Fruit fly (Drosophila melanogaster) whole organism, embryonic: ENCODE data around the gene CG3777.

Source experiments
- Ada2b ChIP-seq: fragments of 200-800 bp; sonication (Bioruptor generic); IDR thresholded peaks from 2 replicates; pipeline ENCODE4 v1.3.6; 2022; ENCODE audit warnings: missing biosample characterization, missing genetic modification characterization
- BEAF-32 ChIP-seq: fragments of 200-800 bp; sonication (Bioruptor generic); optimal IDR thresholded peaks from 3 replicates; lab custom pipeline; 2017; ENCODE audit warnings: missing biosample characterization, missing genetic modification characterization, mild to moderate bottlenecking, moderate library complexity, missing genetic modification reagents
- Bteb2 ChIP-seq: fragments of 200-800 bp; sonication (Bioruptor generic); optimal IDR thresholded peaks from 2 replicates; lab custom pipeline; 2016; ENCODE audit warnings: missing biosample characterization, missing genetic modification characterization
- CG10431 ChIP-seq: fragments of 200-800 bp; sonication (Bioruptor generic); optimal IDR thresholded peaks from 3 replicates; lab custom pipeline; 2018; ENCODE audit warnings: missing biosample characterization, mild to moderate bottlenecking, missing genetic modification characterization
- CG10979 ChIP-seq: fragments of 200-800 bp; sonication (Bioruptor generic); optimal IDR thresholded peaks from 2 replicates; lab custom pipeline; 2018; ENCODE audit warnings: missing biosample characterization, mild to moderate bottlenecking, missing genetic modification characterization, moderate library complexity
- CG11093 ChIP-seq: fragments of 200-800 bp; sonication (Bioruptor generic); IDR thresholded peaks from 3 replicates; pipeline ENCODE4 v1.3.6; 2022; ENCODE audit warnings: missing biosample characterization, missing genetic modification characterization
- CG11560 ChIP-seq: fragments of 200-800 bp; sonication (Bioruptor generic); IDR thresholded peaks from 3 replicates; pipeline ENCODE4 v1.3.6; 2022; ENCODE audit warnings: missing biosample characterization, missing genetic modification characterization
- CG11696 ChIP-seq: fragments of 200-800 bp; sonication (Bioruptor generic); IDR thresholded peaks from 2 replicates; pipeline ENCODE4 v1.3.6; 2022; ENCODE audit warnings: missing biosample characterization, missing genetic modification characterization
- CG12769 ChIP-seq: fragments of 200-800 bp; sonication (Bioruptor generic); optimal IDR thresholded peaks from 2 replicates; lab custom pipeline; 2019; ENCODE audit warnings: missing biosample characterization, mild to moderate bottlenecking, missing genetic modification characterization, moderate library complexity
- CG13287 ChIP-seq: fragments of 200-800 bp; sonication (Bioruptor generic); IDR thresholded peaks from 2 replicates; pipeline ENCODE4 v1.3.6; 2022; ENCODE audit warnings: missing biosample characterization, missing genetic modification characterization; ENCODE audit not compliant: partially characterized antibody
- CG1529 ChIP-seq: fragments of 200-800 bp; sonication (Bioruptor generic); optimal IDR thresholded peaks from 3 replicates; lab custom pipeline; 2018; ENCODE audit warnings: missing biosample characterization, missing genetic modification characterization
- CG1602 ChIP-seq: fragments of 200-800 bp; sonication (Bioruptor generic); optimal IDR thresholded peaks from 3 replicates; lab custom pipeline; 2016; ENCODE audit warnings: missing biosample characterization, missing genetic modification characterization
- CG17385 ChIP-seq: fragments of 200-800 bp; sonication (Bioruptor generic); optimal IDR thresholded peaks from 3 replicates; lab custom pipeline; 2018; ENCODE audit warnings: missing biosample characterization, mild to moderate bottlenecking, missing genetic modification characterization
- CG17829 ChIP-seq: fragments of 200-800 bp; optimal IDR thresholded peaks from 2 replicates; lab custom pipeline; 2019; ENCODE audit warnings: missing biosample characterization, mild to moderate bottlenecking, missing genetic modification characterization, moderate library complexity
- CG2120 ChIP-seq: fragments of 200-800 bp; sonication (Bioruptor generic); optimal IDR thresholded peaks from 3 replicates; lab custom pipeline; 2016; ENCODE audit warnings: missing biosample characterization, missing genetic modification characterization
- CG2678 ChIP-seq: fragments of 200-800 bp; sonication (Bioruptor generic); optimal IDR thresholded peaks from 3 replicates; lab custom pipeline; 2019; ENCODE audit warnings: missing biosample characterization, mild to moderate bottlenecking, missing genetic modification characterization, moderate library complexity
- CG32532 ChIP-seq: fragments of 200-800 bp; sonication (Bioruptor generic); IDR thresholded peaks from 2 replicates; pipeline ENCODE4 v1.3.6; 2022; ENCODE audit warnings: missing biosample characterization, missing genetic modification characterization
- CG33557 ChIP-seq: fragments of 200-800 bp; sonication (Bioruptor generic); optimal IDR thresholded peaks from 2 replicates; lab custom pipeline; 2019; ENCODE audit warnings: missing biosample characterization, mild to moderate bottlenecking, missing genetic modification characterization, moderate library complexity
- CG3847 ChIP-seq: fragments of 200-800 bp; sonication (Bioruptor generic); IDR thresholded peaks from 2 replicates; pipeline ENCODE4 v1.3.6; 2022; ENCODE audit warnings: missing biosample characterization, missing genetic modification characterization
- CG4404 ChIP-seq: fragments of 200-800 bp; sonication (Bioruptor generic); IDR thresholded peaks from 2 replicates; pipeline ENCODE4 v1.3.6; 2022; ENCODE audit warnings: missing biosample characterization, missing genetic modification characterization
- CG4730 ChIP-seq: fragments of 200-800 bp; sonication (Bioruptor generic); IDR thresholded peaks from 2 replicates; pipeline ENCODE4 v1.3.6; 2022; ENCODE audit warnings: missing biosample characterization, missing genetic modification characterization
- CG5180 ChIP-seq: fragments of 200-800 bp; sonication (Bioruptor generic); optimal IDR thresholded peaks from 3 replicates; lab custom pipeline; 2017; ENCODE audit warnings: missing biosample characterization, missing genetic modification characterization, mild to moderate bottlenecking, moderate library complexity, missing genetic modification reagents
- CG6254 ChIP-seq: fragments of 200-800 bp; sonication (Bioruptor generic); optimal IDR thresholded peaks from 3 replicates; lab custom pipeline; 2017; ENCODE audit warnings: mild to moderate bottlenecking, missing biosample characterization, missing genetic modification reagents, missing genetic modification characterization
- CG7839 ChIP-seq: fragments of 200-800 bp; sonication (Bioruptor generic); optimal IDR thresholded peaks from 3 replicates; lab custom pipeline; 2018; ENCODE audit warnings: missing biosample characterization, mild to moderate bottlenecking, missing genetic modification characterization, moderate library complexity
- CG8924 ChIP-seq: fragments of 200-800 bp; optimal IDR thresholded peaks from 3 replicates; lab custom pipeline; 2019; ENCODE audit warnings: missing biosample characterization, mild to moderate bottlenecking, missing genetic modification characterization, moderate library complexity
- CG9437 ChIP-seq: fragments of 200-800 bp; sonication (Bioruptor generic); optimal IDR thresholded peaks from 2 replicates; lab custom pipeline; 2018; ENCODE audit warnings: missing biosample characterization, mild to moderate bottlenecking, missing genetic modification characterization
- Deaf1 ChIP-seq: fragments of 200-800 bp; optimal IDR thresholded peaks from 3 replicates; lab custom pipeline; 2019; ENCODE audit warnings: missing biosample characterization, mild to moderate bottlenecking, missing genetic modification characterization, moderate library complexity
- Mad ChIP-seq: fragments of 200-800 bp; sonication (Bioruptor generic); optimal IDR thresholded peaks from 2 replicates; lab custom pipeline; 2016; ENCODE audit warnings: missing biosample characterization, missing genetic modification characterization
- Med ChIP-seq: fragments of 200-800 bp; sonication (Bioruptor generic); peaks from one replicate; lab custom pipeline; 2016; ENCODE audit warnings: missing biosample characterization, missing genetic modification characterization, mild to moderate bottlenecking, inconsistent platforms, moderate library complexity
- Opbp ChIP-seq: fragments of 200-800 bp; sonication (Bioruptor generic); IDR thresholded peaks from 3 replicates; pipeline ENCODE4 v1.3.6; 2022; ENCODE audit warnings: missing biosample characterization, missing genetic modification characterization; ENCODE audit not compliant: partially characterized antibody
- Xrp1 ChIP-seq: fragments of 200-800 bp; sonication (Bioruptor generic); IDR thresholded peaks from 2 replicates; pipeline ENCODE4 v1.3.6; 2022; ENCODE audit warnings: missing biosample characterization, missing genetic modification characterization
- abd-A ChIP-seq: fragments of 200-800 bp; sonication (Bioruptor generic); optimal IDR thresholded peaks from 3 replicates; lab custom pipeline; 2019; ENCODE audit warnings: missing biosample characterization, mild to moderate bottlenecking, missing genetic modification characterization, moderate library complexity
- chinmo ChIP-seq: fragments of 200-800 bp; sonication (Bioruptor generic); IDR thresholded peaks from 4 replicates; pipeline ENCODE4 v1.3.6; 2022; ENCODE audit warnings: missing biosample characterization, missing genetic modification characterization; ENCODE audit not compliant: partially characterized antibody
- dpn ChIP-seq, 2 experiments: fragments of 200-800 bp; sonication (Bioruptor generic); optimal IDR thresholded peaks; 3 replicates each; lab custom pipeline; 2016; ENCODE audit warnings: missing biosample characterization in 2 of 2, missing genetic modification characterization in 2 of 2
- dysf ChIP-seq: fragments of 200-800 bp; sonication (Bioruptor generic); IDR thresholded peaks from 3 replicates; pipeline ENCODE4 v1.3.6; 2022; ENCODE audit warnings: missing biosample characterization, missing genetic modification characterization
- esg ChIP-seq: fragments of 200-800 bp; sonication (Bioruptor generic); conservative IDR thresholded peaks from 2 replicates; pipeline ENCODE4 v1.3.6; 2022; ENCODE audit warnings: missing biosample characterization, missing genetic modification characterization
- gt ChIP-seq: fragments of 200-800 bp; sonication (Bioruptor generic); IDR thresholded peaks from 2 replicates; pipeline ENCODE4 v1.3.6; 2022; ENCODE audit warnings: missing biosample characterization, missing genetic modification characterization
- hkb ChIP-seq, 2 experiments: fragments of 200-800 bp in 1 of 2; fragments of >200 bp in 1 of 2; sonication (Bioruptor generic) in 1 of 2; IDR thresholded peaks in 1 of 2; optimal IDR thresholded peaks in 1 of 2; 2 replicates each; pipeline versions ENCODE4 v1.3.6 to Lab custom; 2017 to 2022; ENCODE audit warnings: missing biosample characterization in 1 of 2, missing genetic modification characterization in 1 of 2
- insv ChIP-seq, 2 experiments: fragments of 200-800 bp; sonication (Bioruptor generic); optimal IDR thresholded peaks; 3 replicates each; lab custom pipeline; 2016 to 2018; ENCODE audit warnings: missing biosample characterization in 2 of 2, missing genetic modification characterization in 2 of 2
- lab ChIP-seq: fragments of 200-800 bp; sonication (Bioruptor generic); optimal IDR thresholded peaks from 3 replicates; lab custom pipeline; 2017; ENCODE audit warnings: missing biosample characterization, missing genetic modification characterization, mild to moderate bottlenecking, moderate library complexity, missing genetic modification reagents
- lmd ChIP-seq: fragments of 200-800 bp; sonication (Bioruptor generic); IDR thresholded peaks from 2 replicates; pipeline ENCODE4 v1.3.6; 2022; ENCODE audit warnings: missing biosample characterization, missing genetic modification characterization
- sd ChIP-seq: fragments of 200-800 bp; sonication (Bioruptor generic); optimal IDR thresholded peaks from 3 replicates; lab custom pipeline; 2018; ENCODE audit warnings: missing biosample characterization, mild to moderate bottlenecking, missing genetic modification characterization, moderate library complexity
- seq ChIP-seq: fragments of 200-800 bp; sonication (Bioruptor generic); IDR thresholded peaks from 2 replicates; pipeline ENCODE4 v1.3.6; 2022; ENCODE audit warnings: missing biosample characterization, missing genetic modification characterization
- slou ChIP-seq: fragments of 200-800 bp; sonication (Bioruptor generic); optimal IDR thresholded peaks from 3 replicates; lab custom pipeline; 2016; ENCODE audit warnings: missing biosample characterization, missing genetic modification characterization
- sqz ChIP-seq: fragments of 200-800 bp; sonication (Bioruptor generic); optimal IDR thresholded peaks from 3 replicates; lab custom pipeline; 2018; ENCODE audit warnings: missing biosample characterization, mild to moderate bottlenecking, missing genetic modification characterization
- stc ChIP-seq: fragments of 200-800 bp; sonication (Bioruptor generic); IDR thresholded peaks from 2 replicates; pipeline ENCODE4 v1.3.6; 2022; ENCODE audit warnings: missing biosample characterization, missing genetic modification characterization
- tio ChIP-seq: fragments of 200-800 bp; sonication (Bioruptor generic); optimal IDR thresholded peaks from 2 replicates; lab custom pipeline; 2017; ENCODE audit warnings: missing biosample characterization, missing genetic modification characterization, inconsistent platforms
- twi ChIP-seq: fragments of 200-800 bp; optimal IDR thresholded peaks from 2 replicates; lab custom pipeline; 2019; ENCODE audit warnings: missing biosample characterization, mild to moderate bottlenecking, missing genetic modification characterization, moderate library complexity

The CG3777 gene

dm6 chrX:263728-264344 lies 15.7 kb upstream of the CG3777 start, which contains the start of gene CG13377 (continued):
- no peak for TF ChIP-seq Bteb2 (GFP tag; lab: Kevin White, UChicago)
- peak; percentile 83 for TF ChIP-seq Med
- peak; percentile 14; the same call in 1 of the 2 replicates for TF ChIP-seq CG13287 (GFP tag; lab: Robert Waterston, UW)
- peak; percentile 22 for TF ChIP-seq CG17385 (GFP tag; lab: Kevin White, UChicago)
- TF ChIP-seq CG10431 (GFP tag; lab: Kevin White, UChicago) = no peak
- TF ChIP-seq stc = 0 out of 2 replicates have a peak, but pooled peaks have one; percentile 32
- no peak for TF ChIP-seq CG5180 (GFP tag; lab: Kevin White, UChicago)
- peak in 1 of 2 experiments; percentile 29 for TF ChIP-seq dpn (GFP tag; optimal IDR thresholded peaks at IDR 0.05; lab: Kevin White, UChicago)
- TF ChIP-seq twi = no peak
- no peak for TF ChIP-seq CG11560 (tag; lab: Robert Waterston, UW)
- TF ChIP-seq chinmo = 0 out of 4 replicates have a peak, but pooled peaks have one; percentile 49
- TF ChIP-seq CG1602 = no peak
- TF ChIP-seq hkb (optimal IDR thresholded peaks at IDR 0.05; lab: Kevin White, UChicago) = no peak
- peak; percentile 67; the same call in 1 of the 2 replicates for TF ChIP-seq hkb (GFP tag; IDR thresholded peaks at IDR 0.05; lab: Robert Waterston, UW)
- TF ChIP-seq CG7839 (tag; lab: Kevin White, UChicago) = peak; percentile 30
- TF ChIP-seq CG3847 (GFP tag; lab: Robert Waterston, UW) = no peak
- 0 out of 2 replicates have a peak, but pooled peaks have one; percentile 23 for TF ChIP-seq CG4730
- TF ChIP-seq CG2678 (tag; lab: Kevin White, UChicago) = no peak
- TF ChIP-seq Deaf1 (tag; lab: Kevin White, UChicago) = peak; percentile 98
- no peak for TF ChIP-seq CG4404 (GFP tag; lab: Robert Waterston, UW)
- no peak for TF ChIP-seq Mad (GFP tag; lab: Kevin White, UChicago)
- TF ChIP-seq CG9437 = no peak
- 0 out of 2 replicates have a peak, but pooled peaks have one; percentile 38 for TF ChIP-seq seq (GFP tag; lab: Robert Waterston, UW)
- peak; percentile 16 for TF ChIP-seq CG6254 (GFP tag; lab: Kevin White, UChicago)
- TF ChIP-seq BEAF-32 (GFP tag; lab: Kevin White, UChicago) = no peak
- TF ChIP-seq gt = no peak
- peak; percentile 25 for TF ChIP-seq sqz
- peak; percentile 41 for TF ChIP-seq abd-A
- no peak for TF ChIP-seq Opbp (GFP tag; lab: Robert Waterston, UW)
- peak; percentile 46 for TF ChIP-seq lab (GFP tag; lab: Kevin White, UChicago)
- TF ChIP-seq CG8924 (tag; lab: Kevin White, UChicago) = peak; percentile 38
- TF ChIP-seq tio = no peak
- peak; percentile 61; the same call in 1 of the 3 replicates for TF ChIP-seq dysf (GFP tag; lab: Robert Waterston, UW)
- TF ChIP-seq CG1529 = no peak
- TF ChIP-seq Xrp1 (GFP tag; lab: Robert Waterston, UW) = peak; percentile 57; the same call in 1 of the 2 replicates
- TF ChIP-seq slou (GFP tag; lab: Kevin White, UChicago) = no peak
- TF ChIP-seq sd (tag; lab: Kevin White, UChicago) = peak; percentile 46
- peak; percentile 25 for TF ChIP-seq CG2120 (GFP tag; lab: Kevin White, UChicago)
- peak; percentile 45; the same call in 1 of the 2 replicates for TF ChIP-seq CG11696 (GFP tag; lab: Robert Waterston, UW)
- TF ChIP-seq esg = peak; percentile 27; the same call in 1 of the 2 replicates
- no peak; the same call in 1 of the 2 replicates for TF ChIP-seq lmd (GFP tag; lab: Robert Waterston, UW)
- no peak for TF ChIP-seq CG11093 (GFP tag; lab: Robert Waterston, UW)
- TF ChIP-seq CG32532 (GFP tag; lab: Robert Waterston, UW) = peak; percentile 64; the same call in 1 of the 2 replicates
- no peak for TF ChIP-seq insv (GFP tag; optimal IDR thresholded peaks at IDR 0.05; lab: Kevin White, UChicago)
- TF ChIP-seq Ada2b = 0 out of 2 replicates have a peak, but pooled peaks have one; percentile 29
- TF ChIP-seq CG10979 (tag; lab: Kevin White, UChicago) = peak; percentile 25
- TF ChIP-seq CG12769 (tag; lab: Kevin White, UChicago) = peak; percentile 77
- TF ChIP-seq CG17829 (tag; lab: Kevin White, UChicago) = peak; percentile 11
- no peak for TF ChIP-seq CG33557 (GFP tag; lab: Kevin White, UChicago)
